Worm (Caenorhabditis elegans) whole organism, mixed stage, embryonic: ENCODE measurements around the gene F49H6.12.

ENCODE experiments used
- bed-3 ChIP-seq: fragments of 200-800 bp; sonication (Bioruptor generic); optimal IDR thresholded peaks from 3 replicates; lab custom pipeline; 2018; ENCODE audit warnings: mild to moderate bottlenecking, missing genetic modification characterization, moderate library complexity, missing compliant biosample characterization
- nhr-12 ChIP-seq: fragments of 150-350 bp; optimal IDR thresholded peaks from 2 replicates; lab custom pipeline; 2014; ENCODE audit warnings: missing biosample characterization, missing genetic modification characterization
- nhr-28 ChIP-seq: fragments of 150-350 bp; optimal IDR thresholded peaks from 2 replicates; lab custom pipeline; 2014; ENCODE audit warnings: missing biosample characterization, missing genetic modification characterization
- unc-62 ChIP-seq: fragments of 150-350 bp; optimal IDR thresholded peaks from 2 replicates; lab custom pipeline; 2014; ENCODE audit warnings: missing biosample characterization, missing genetic modification reagents, missing genetic modification characterization
- ztf-11 ChIP-seq: fragments of 150-350 bp; optimal IDR thresholded peaks from 2 replicates; lab custom pipeline; 2014; ENCODE audit warnings: missing biosample characterization, missing genetic modification characterization

DNA sequence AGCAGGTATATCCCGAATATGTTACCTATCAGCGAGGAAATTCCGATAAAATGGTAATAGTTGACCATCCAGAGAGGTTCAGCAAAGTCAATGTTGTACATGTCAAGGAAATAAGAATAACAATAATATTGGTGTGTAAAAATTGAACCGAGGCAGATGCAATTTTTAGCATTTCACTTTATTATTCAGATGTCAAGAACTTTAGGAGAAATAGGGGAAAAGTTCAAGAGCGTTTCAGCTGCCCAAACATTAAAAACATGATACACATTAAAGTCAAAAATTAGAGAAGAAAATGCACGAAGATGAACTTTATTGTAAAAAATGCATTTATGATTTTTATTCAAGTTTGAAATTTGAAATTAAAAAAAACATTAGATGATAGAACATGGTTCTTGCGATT lies 13.0 kb downstream of the F49H6.12 start, which contains the start of gene sri-69:
- TF ChIP-seq ztf-11 (no peak), unc-62 (GFP tag; lab: Kevin White, UChicago) (no peak), nhr-12 (tag; lab: Kevin White, UChicago) (no peak), nhr-28 (no peak), bed-3 (GFP tag; lab: Kevin White, UChicago) (no peak)
